Worm (Caenorhabditis elegans) whole organism, L4 larva: Measurements from ENCODE around the gene ZK262.20.

Experiments used
- D1046.2 ChIP-seq: fragments of 200-800 bp; sonication (Bioruptor generic); IDR thresholded peaks from 2 replicates; pipeline ENCODE4 v1.3.6; 2022; ENCODE audit warnings: missing genetic modification characterization, missing compliant biosample characterization
- ceh-82 ChIP-seq: sonication (generic microtip); optimal IDR thresholded peaks from 2 replicates; lab custom pipeline; 2017; ENCODE audit warnings: missing biosample characterization, missing genetic modification characterization
- dmd-6 ChIP-seq: fragments of 200-800 bp; sonication (Bioruptor generic); IDR thresholded peaks from 2 replicates; pipeline ENCODE4 v1.3.6; 2022; ENCODE audit warnings: missing genetic modification reagents, missing genetic modification characterization, missing compliant biosample characterization
- dmd-8 ChIP-seq: fragments of 200-800 bp; sonication (Bioruptor generic); IDR thresholded peaks from 2 replicates; pipeline ENCODE4 v1.3.6; 2022; ENCODE audit warnings: missing genetic modification characterization, missing compliant biosample characterization
- nhr-28 ChIP-seq: fragments of 150-350 bp; optimal IDR thresholded peaks from 2 replicates; lab custom pipeline; 2014; ENCODE audit warnings: missing biosample characterization, missing genetic modification characterization
- nhr-77 ChIP-seq: fragments of 150-350 bp; optimal IDR thresholded peaks from 2 replicates; lab custom pipeline; 2014; ENCODE audit warnings: missing biosample characterization, missing genetic modification characterization
- snpc-4 ChIP-seq: fragments of 150-350 bp; optimal IDR thresholded peaks from 2 replicates; lab custom pipeline; 2014; ENCODE audit warnings: missing biosample characterization, missing genetic modification characterization
- zag-1 ChIP-seq: fragments of 150-350 bp; optimal IDR thresholded peaks from 2 replicates; lab custom pipeline; 2014; ENCODE audit warnings: missing biosample characterization, missing genetic modification characterization
- ztf-11 ChIP-seq: fragments of 150-350 bp; optimal IDR thresholded peaks from 2 replicates; lab custom pipeline; 2014; ENCODE audit warnings: missing biosample characterization, missing genetic modification characterization

ce11 chrV:18430826-18431225 is 4.0 kb downstream of the ZK262.20 start:
- TF ChIP-seq ceh-82 (tag; lab: Kevin White, UChicago), result no peak
- TF ChIP-seq ztf-11 (tag; lab: Kevin White, UChicago), result no peak
- TF ChIP-seq nhr-28 (tag; lab: Kevin White, UChicago), result no peak
- TF ChIP-seq dmd-6 (GFP tag; lab: Robert Waterston, UW), result no peak
- no peak for TF ChIP-seq nhr-77
- no peak for TF ChIP-seq D1046.2 (GFP tag; lab: Robert Waterston, UW)
- no peak for TF ChIP-seq dmd-8 (GFP tag; lab: Robert Waterston, UW)
- no peak for TF ChIP-seq snpc-4 (tag; lab: Kevin White, UChicago)
- TF ChIP-seq zag-1 (tag; lab: Kevin White, UChicago), result no peak
